Worm (Caenorhabditis elegans) whole organism, L1 larva: Measurements from ENCODE around the gene ckb-1.

Source experiments
- C16A3.4 ChIP-seq: fragments of 150-350 bp; optimal IDR thresholded peaks from 2 replicates; lab custom pipeline; 2014; ENCODE audit warnings: missing biosample characterization, missing genetic modification characterization
- F16B12.6 ChIP-seq: fragments of 150-350 bp; optimal IDR thresholded peaks from 2 replicates; lab custom pipeline; 2014; ENCODE audit warnings: missing biosample characterization, missing genetic modification characterization
- alr-1 ChIP-seq: fragments of 200-800 bp; sonication (Bioruptor generic); optimal IDR thresholded peaks from 2 replicates; lab custom pipeline; 2018; ENCODE audit warnings: borderline replicate concordance, mild to moderate bottlenecking, missing genetic modification characterization, missing compliant biosample characterization
- aly-2 ChIP-seq: fragments of 150-350 bp; optimal IDR thresholded peaks from 2 replicates; lab custom pipeline; 2014; ENCODE audit warnings: missing biosample characterization, missing genetic modification characterization
- ama-1 ChIP-seq: fragments of 150-350 bp; optimal IDR thresholded peaks from 2 replicates; lab custom pipeline; 2014
- blmp-1 ChIP-seq: fragments of 150-350 bp; optimal IDR thresholded peaks from 2 replicates; lab custom pipeline; 2014; ENCODE audit warnings: missing biosample characterization, missing genetic modification characterization
- ceh-82 ChIP-seq, 3 experiments: fragments of 150-350 bp in 1 of 3; sonication (generic microtip) in 2 of 3; optimal IDR thresholded peaks; 2 replicates each; lab custom pipeline; 2014 to 2017; ENCODE audit warnings: missing biosample characterization in 3 of 3, missing genetic modification characterization in 3 of 3
- ceh-90 ChIP-seq: sonication (generic microtip); optimal IDR thresholded peaks from 2 replicates; lab custom pipeline; 2016; ENCODE audit warnings: missing genetic modification characterization, missing compliant biosample characterization
- ces-1 ChIP-seq: fragments of 150-350 bp; optimal IDR thresholded peaks from 2 replicates; lab custom pipeline; 2014; ENCODE audit warnings: missing biosample characterization, missing genetic modification reagents, missing genetic modification characterization
- dsc-1 ChIP-seq: sonication (generic microtip); optimal IDR thresholded peaks from 2 replicates; lab custom pipeline; 2016; ENCODE audit warnings: mild to moderate bottlenecking, missing genetic modification characterization, missing compliant biosample characterization
- efl-1 ChIP-seq, 4 experiments: fragments of 150-350 bp; optimal IDR thresholded peaks in 3 of 4; peaks in 1 of 4; 1 replicate in 1 of 4; 2 replicates in 3 of 4; lab custom pipeline; 2014; ENCODE audit warnings: missing biosample characterization in 2 of 4, missing genetic modification characterization in 2 of 4, missing genetic modification reagents in 2 of 4
- egl-13 ChIP-seq: sonication (generic microtip); optimal IDR thresholded peaks from 2 replicates; lab custom pipeline; 2016; ENCODE audit warnings: missing genotype, missing genetic modification reagents, missing genetic modification characterization, missing compliant biosample characterization
- egl-27 ChIP-seq, 2 experiments: fragments of 150-350 bp in 1 of 2; sonication (generic microtip); optimal IDR thresholded peaks; 3 replicates each; lab custom pipeline; 2017 to 2018; ENCODE audit warnings: missing biosample characterization in 2 of 2, missing genetic modification characterization in 2 of 2, missing genetic modification reagents in 2 of 2
- fkh-4 ChIP-seq: sonication (generic microtip); optimal IDR thresholded peaks from 2 replicates; lab custom pipeline; 2016; ENCODE audit warnings: missing compliant biosample characterization, missing genetic modification characterization, borderline replicate concordance
- fos-1 ChIP-seq: fragments of 150-350 bp; optimal IDR thresholded peaks from 2 replicates; lab custom pipeline; 2014; ENCODE audit warnings: missing biosample characterization, missing genetic modification characterization
- hlh-4 ChIP-seq: sonication (generic microtip); optimal IDR thresholded peaks from 2 replicates; lab custom pipeline; 2016; ENCODE audit warnings: mild to moderate bottlenecking, missing genetic modification characterization, missing compliant biosample characterization
- jun-1 ChIP-seq: fragments of 150-350 bp; optimal IDR thresholded peaks from 2 replicates; lab custom pipeline; 2014; ENCODE audit warnings: missing biosample characterization, missing genetic modification reagents, missing genetic modification characterization
- lin-13 ChIP-seq: fragments of 150-350 bp; optimal IDR thresholded peaks from 2 replicates; lab custom pipeline; 2014; ENCODE audit warnings: missing biosample characterization, missing genetic modification reagents, missing genetic modification characterization
- lin-14 ChIP-seq: fragments of 200-800 bp; sonication (Bioruptor generic); optimal IDR thresholded peaks from 2 replicates; lab custom pipeline; 2018; ENCODE audit warnings: mild to moderate bottlenecking, missing genetic modification characterization, moderate library complexity, missing compliant biosample characterization
- lin-35 ChIP-seq, 2 experiments: fragments of 150-350 bp; optimal IDR thresholded peaks; 2 replicates each; lab custom pipeline; 2014; ENCODE audit warnings: missing biosample characterization in 2 of 2, missing genetic modification characterization in 2 of 2, missing genetic modification reagents in 2 of 2
- lin-39 ChIP-seq: fragments of 150-350 bp; optimal IDR thresholded peaks from 2 replicates; lab custom pipeline; 2014; ENCODE audit warnings: missing biosample characterization, missing genetic modification reagents, missing genetic modification characterization
- lir-3 ChIP-seq: sonication (generic microtip); optimal IDR thresholded peaks from 2 replicates; lab custom pipeline; 2016; ENCODE audit warnings: mild to moderate bottlenecking, missing genetic modification characterization, moderate library complexity, missing compliant biosample characterization; ENCODE audit not compliant: poor library complexity
- lsy-2 ChIP-seq, 2 experiments: fragments of 150-350 bp; optimal IDR thresholded peaks; 2 replicates each; lab custom pipeline; 2014; ENCODE audit warnings: missing biosample characterization in 2 of 2, missing genetic modification characterization in 2 of 2
- mdl-1 ChIP-seq, 2 experiments: fragments of 150-350 bp; optimal IDR thresholded peaks; 2 replicates each; lab custom pipeline; 2014 to 2017; ENCODE audit warnings: missing biosample characterization in 2 of 2, missing genetic modification characterization in 2 of 2, inconsistent platforms in 1 of 2
- nhr-19 ChIP-seq: fragments of 200-800 bp; sonication (Bioruptor generic); conservative IDR thresholded peaks from 2 replicates; pipeline ENCODE4 v1.3.6; 2022; ENCODE audit warnings: missing genetic modification characterization, missing compliant biosample characterization
- nhr-20 ChIP-seq: sonication (generic microtip); optimal IDR thresholded peaks from 2 replicates; lab custom pipeline; 2016; ENCODE audit warnings: mild to moderate bottlenecking, missing genetic modification characterization, missing compliant biosample characterization
- nhr-237 ChIP-seq: fragments of 150-350 bp; optimal IDR thresholded peaks from 2 replicates; lab custom pipeline; 2014; ENCODE audit warnings: missing biosample characterization, missing genetic modification characterization
- nhr-28 ChIP-seq: fragments of 150-350 bp; optimal IDR thresholded peaks from 2 replicates; lab custom pipeline; 2014; ENCODE audit warnings: missing biosample characterization, missing genetic modification characterization
- nhr-47 ChIP-seq: sonication (generic microtip); optimal IDR thresholded peaks from 2 replicates; lab custom pipeline; 2016; ENCODE audit warnings: mild to moderate bottlenecking, missing genetic modification characterization, moderate library complexity, missing compliant biosample characterization
- nhr-71 ChIP-seq: sonication (generic microtip); optimal IDR thresholded peaks from 2 replicates; lab custom pipeline; 2016; ENCODE audit warnings: mild to moderate bottlenecking, missing genetic modification characterization, moderate library complexity, missing compliant biosample characterization
- nhr-85 ChIP-seq: sonication (generic microtip); peaks from one replicate; lab custom pipeline; 2016; ENCODE audit warnings: missing genetic modification characterization, inconsistent platforms, missing compliant biosample characterization
- nhr-90 ChIP-seq: sonication (generic microtip); optimal IDR thresholded peaks from 2 replicates; lab custom pipeline; 2016; ENCODE audit warnings: mild to moderate bottlenecking, missing genetic modification characterization, missing compliant biosample characterization; ENCODE audit not compliant: poor library complexity
- pax-3 ChIP-seq: fragments of 200-800 bp; sonication (Bioruptor generic); optimal IDR thresholded peaks from 2 replicates; lab custom pipeline; 2018; ENCODE audit warnings: mild to moderate bottlenecking, missing genetic modification characterization, moderate library complexity, missing compliant biosample characterization
- snu-23 ChIP-seq: sonication (generic microtip); optimal IDR thresholded peaks from 2 replicates; lab custom pipeline; 2016; ENCODE audit warnings: missing genetic modification characterization, missing compliant biosample characterization
- sox-4 ChIP-seq: sonication (generic microtip); optimal IDR thresholded peaks from 2 replicates; lab custom pipeline; 2016; ENCODE audit warnings: missing genetic modification characterization, missing compliant biosample characterization
- sptf-1 ChIP-seq: fragments of 150-350 bp; optimal IDR thresholded peaks from 2 replicates; lab custom pipeline; 2014; ENCODE audit warnings: missing biosample characterization, missing genetic modification characterization
- swsn-7 ChIP-seq: sonication (generic microtip); optimal IDR thresholded peaks from 2 replicates; lab custom pipeline; 2016; ENCODE audit warnings: missing genetic modification characterization, missing compliant biosample characterization
- tbx-2 ChIP-seq: sonication (generic microtip); optimal IDR thresholded peaks from 2 replicates; lab custom pipeline; 2016; ENCODE audit warnings: missing genetic modification characterization, missing compliant biosample characterization
- unc-62 ChIP-seq: fragments of 150-350 bp; optimal IDR thresholded peaks from 2 replicates; lab custom pipeline; 2014; ENCODE audit warnings: missing biosample characterization, missing genetic modification reagents, missing genetic modification characterization
- unc-98 ChIP-seq: fragments of 200-800 bp; sonication (Bioruptor generic); IDR thresholded peaks from 2 replicates; pipeline ENCODE4 v1.3.6; 2022; ENCODE audit warnings: missing genetic modification characterization, missing compliant biosample characterization
- xbp-1 ChIP-seq: sonication (generic microtip); optimal IDR thresholded peaks from 2 replicates; lab custom pipeline; 2016; ENCODE audit warnings: missing genetic modification characterization, missing compliant biosample characterization
- zag-1 ChIP-seq: fragments of 150-350 bp; optimal IDR thresholded peaks from 2 replicates; lab custom pipeline; 2014; ENCODE audit warnings: missing biosample characterization, missing genetic modification characterization
- zip-4 ChIP-seq: fragments of 200-800 bp; sonication (Bioruptor generic); optimal IDR thresholded peaks from 2 replicates; lab custom pipeline; 2018; ENCODE audit warnings: mild to moderate bottlenecking, missing genetic modification characterization, moderate library complexity, missing compliant biosample characterization

ckb-1 gene

DNA sequence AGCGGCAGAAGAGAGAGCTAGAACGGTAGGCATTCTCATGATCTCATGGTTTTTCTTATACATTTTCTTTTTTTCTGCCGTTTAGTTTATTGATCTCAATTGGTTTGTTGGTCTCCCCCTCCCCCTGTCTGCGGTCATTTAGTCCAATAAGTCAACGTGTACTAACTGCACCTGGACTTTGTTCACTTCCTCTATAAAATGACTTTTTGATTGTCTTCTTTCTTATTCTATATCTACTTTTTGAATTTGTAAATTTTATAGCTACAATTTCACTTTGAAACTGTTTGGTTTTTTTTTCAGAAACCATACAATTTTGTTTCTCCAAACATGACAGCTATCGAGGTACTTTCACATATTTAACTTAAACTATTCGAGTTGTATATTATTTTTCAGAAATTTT, 2.6 kb downstream of the ckb-1 start, which contains the start of gene ckb-2:
TSS of gene ckb-2 (plus strand) at position 301 of the 400 bp plus-strand sequence.
- TF ChIP-seq ces-1 (GFP tag; lab: Kevin White, UChicago) (no peak), xbp-1 (peak; percentile 71)
- TF ChIP-seq, all 84 proteins: peak for 1

DNA sequence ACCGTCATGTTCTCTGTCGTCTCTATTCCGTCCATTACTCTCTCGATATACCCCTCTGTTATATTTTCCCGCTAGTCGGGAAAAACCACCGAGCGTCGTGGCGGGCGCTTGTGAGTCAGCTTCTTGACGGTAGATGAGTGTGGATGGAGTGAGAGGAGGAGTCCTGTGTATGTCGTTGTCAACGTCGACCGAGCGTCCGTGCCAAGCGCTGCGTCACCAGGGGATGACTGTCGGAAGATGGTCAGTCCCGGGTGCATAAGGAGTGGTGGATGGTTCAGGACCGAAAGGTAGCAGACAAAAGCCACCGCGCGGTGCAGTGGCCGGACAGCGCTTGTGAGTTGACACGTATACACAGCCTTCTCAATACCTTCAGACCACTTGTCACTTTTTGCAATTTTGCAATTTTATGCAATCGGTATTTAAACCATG, 4.3 kb downstream of the ckb-1 start:
- peak; percentile 51 for TF ChIP-seq nhr-47
- TF ChIP-seq snu-23 (GFP tag; lab: Kevin White, UChicago), result peak; percentile 45
- peak; percentile 13 for TF ChIP-seq C16A3.4
- peak; percentile 35 for TF ChIP-seq aly-2
- TF ChIP-seq efl-1 (optimal IDR thresholded peaks at IDR 0.05; lab: Kevin White, UChicago), result peak in 1 of 2 experiments; percentile 9
- TF ChIP-seq efl-1 (GFP tag; optimal IDR thresholded peaks at IDR 0.05 in 1 of 2; lab: Kevin White, UChicago), result peak in 1 of 2 experiments; percentile 70
- peak in 1 of 2 experiments; percentile 57 for TF ChIP-seq lsy-2 (tag; optimal IDR thresholded peaks at IDR 0.05; lab: Kevin White, UChicago)
- peak; percentile 27 for TF ChIP-seq lir-3 (tag; lab: Kevin White, UChicago)
- TF ChIP-seq swsn-7 (tag; lab: Kevin White, UChicago), result peak; percentile 21
- peak; percentile 68 for TF ChIP-seq nhr-19 (GFP tag; lab: Robert Waterston, UW)
- TF ChIP-seq dsc-1, result peak; percentile 44
- peak; percentile 24 for TF ChIP-seq tbx-2 (tag; lab: Kevin White, UChicago)
- peak; percentile 37 for TF ChIP-seq nhr-90 (tag; lab: Kevin White, UChicago)
- peak; percentile 28 for TF ChIP-seq xbp-1
- peak; percentile 61 for TF ChIP-seq nhr-71 (tag; lab: Kevin White, UChicago)
- TF ChIP-seq jun-1 (tag; lab: Kevin White, UChicago), result peak; percentile 17
- peak in 1 of 2 experiments; percentile 14 for TF ChIP-seq mdl-1 (tag; optimal IDR thresholded peaks at IDR 0.05; lab: Kevin White, UChicago)
- TF ChIP-seq nhr-20, result peak; percentile 36
- peak in 1 of 2 experiments; percentile 26 for TF ChIP-seq lin-35 (GFP tag; optimal IDR thresholded peaks at IDR 0.05; lab: Kevin White, UChicago)

DNA sequence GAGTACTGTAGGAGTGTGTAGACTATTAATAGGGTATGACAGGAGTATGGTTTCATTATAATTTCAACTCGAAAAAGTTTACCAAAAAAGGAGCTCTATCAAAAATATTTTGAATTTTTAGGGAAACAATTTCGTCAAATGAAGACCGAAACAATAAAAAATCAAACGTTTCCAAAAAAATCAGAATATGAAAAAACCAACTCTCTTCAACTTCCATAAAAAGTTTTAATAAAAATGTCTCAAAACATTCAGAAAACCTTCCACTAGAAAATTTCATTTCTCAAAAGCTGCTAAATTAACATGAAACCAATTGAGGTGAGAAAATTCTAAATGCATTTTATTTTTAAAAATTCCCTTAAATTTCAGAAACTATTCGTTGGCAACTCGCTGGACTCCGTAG, 5.5 kb downstream of the ckb-1 start, which contains the start of gene ckb-3:
TSS of gene ckb-3 (plus strand) at position 301 of the 400 bp plus-strand sequence.
- TF ChIP-seq nhr-85 (no peak), unc-62 (GFP tag; lab: Kevin White, UChicago) (no peak), pax-3 (tag; lab: Kevin White, UChicago) (no peak), nhr-20 (no peak), ceh-90 (no peak), alr-1 (no peak), dsc-1 (no peak), C16A3.4 (no peak), F16B12.6 (no peak), unc-98 (GFP tag; lab: Robert Waterston, UW) (no peak), egl-13 (tag; lab: Kevin White, UChicago) (no peak), ceh-82 (tag; optimal IDR thresholded peaks at IDR 0.05; lab: Kevin White, UChicago) (no peak), egl-27 (tag; optimal IDR thresholded peaks at IDR 0.05; lab: Kevin White, UChicago) (no peak), zip-4 (GFP tag; lab: Kevin White, UChicago) (no peak), lir-3 (tag; lab: Kevin White, UChicago) (no peak), swsn-7 (tag; lab: Kevin White, UChicago) (no peak)

DNA sequence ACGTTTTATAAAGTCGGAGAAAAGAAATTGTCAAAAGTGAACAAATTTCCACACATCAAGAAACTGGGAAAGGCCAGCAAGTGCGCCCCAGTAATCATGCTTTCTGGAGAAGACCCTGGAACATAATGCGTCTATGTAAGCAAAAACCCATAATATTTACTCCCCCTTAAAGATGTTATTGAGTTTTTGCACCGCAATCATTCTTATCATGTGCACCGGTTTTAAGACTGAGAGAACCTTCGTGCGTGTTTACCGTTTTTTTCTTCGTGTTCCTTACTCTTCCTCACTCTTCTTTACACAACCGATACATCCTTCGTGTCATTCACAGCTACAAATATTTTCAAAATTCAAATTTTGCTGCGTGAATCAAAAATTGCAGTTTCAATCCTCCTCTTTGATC, 7.8 kb downstream of the ckb-1 start:
- no peak for TF ChIP-seq unc-98 (GFP tag; lab: Robert Waterston, UW)
- no peak for TF ChIP-seq C16A3.4
- no peak for TF ChIP-seq fkh-4 (tag; lab: Kevin White, UChicago)
- no peak for TF ChIP-seq fos-1
- no peak for TF ChIP-seq nhr-237 (tag; lab: Kevin White, UChicago)
- TF ChIP-seq F16B12.6, result no peak
- TF ChIP-seq zag-1, result no peak
- TF ChIP-seq dsc-1, result no peak
- TF ChIP-seq nhr-47, result no peak

DNA sequence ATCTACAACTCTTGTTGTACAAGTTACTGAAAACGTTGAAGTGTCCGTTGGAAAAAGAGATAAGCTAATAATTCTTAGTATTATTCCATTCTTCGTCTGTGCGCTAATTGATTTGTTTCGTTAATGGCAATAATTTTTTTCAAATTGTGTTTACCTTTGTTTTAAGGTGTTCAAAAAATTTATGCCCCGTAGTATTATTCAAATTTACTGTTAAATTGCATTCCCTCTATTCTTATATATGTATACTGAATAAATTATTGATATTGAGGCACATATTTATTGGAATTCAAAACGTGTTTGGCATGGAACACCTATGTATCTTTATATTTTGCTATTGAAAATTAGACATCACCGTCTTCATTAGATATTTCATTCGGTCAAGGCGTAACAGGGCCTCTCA, 9.8 kb downstream of the ckb-1 start, which contains the start of gene pals-26:
TSS of gene pals-26 (plus strand) at position 301 of the 400 bp plus-strand sequence.
- TF ChIP-seq blmp-1 (tag; lab: Kevin White, UChicago) (no peak), fkh-4 (tag; lab: Kevin White, UChicago) (no peak), sox-4 (tag; lab: Kevin White, UChicago) (no peak), sptf-1 (tag; lab: Kevin White, UChicago) (no peak), lin-14 (GFP tag; lab: Kevin White, UChicago) (no peak), lin-39 (tag; lab: Kevin White, UChicago) (no peak), lin-13 (no peak), lir-3 (tag; lab: Kevin White, UChicago) (no peak), hlh-4 (tag; lab: Kevin White, UChicago) (no peak), nhr-28 (tag; lab: Kevin White, UChicago) (no peak), ceh-82 (tag; optimal IDR thresholded peaks at IDR 0.05; lab: Kevin White, UChicago) (no peak), ama-1 (lab: Kevin White, UChicago) (no peak), xbp-1 (no peak), ces-1 (GFP tag; lab: Kevin White, UChicago) (no peak)
